Worm (Caenorhabditis elegans): ENCODE measurements around the gene C18A11.4.
A peak's percentile ranks its signal among the peaks of the same experiment; 100 is the strongest.

The C18A11.4 gene

ce11 chrX:8036219-8036883, 9.0 kb upstream of the C18A11.4 start (continued):
- TF ChIP-seq F39B2.1 (GFP tag; IDR thresholded peaks at IDR 0.05) (peak; percentile 57; the same call in 1 of the 2 replicates), ztf-22 (GFP tag; optimal IDR thresholded peaks at IDR 0.05) (peak; percentile 95), Y95B8A.8 (GFP tag; IDR thresholded peaks at IDR 0.05) (peak; percentile 50; the same call in 1 of the 2 replicates), zim-3 (tag; optimal IDR thresholded peaks at IDR 0.05) (peak; percentile 85), nhr-179 (tag; optimal IDR thresholded peaks at IDR 0.05) (peak; percentile 88), madf-3 (GFP tag; IDR thresholded peaks at IDR 0.05) (peak; percentile 86), dox-1 (GFP tag; IDR thresholded peaks at IDR 0.05) (peak; percentile 96), efl-1 (GFP tag; optimal IDR thresholded peaks at IDR 0.05) (no peak), F10E7.11 (tag; optimal IDR thresholded peaks at IDR 0.05) (peak; percentile 92), hmg-1.2 (GFP tag; IDR thresholded peaks at IDR 0.05) (peak; percentile 75), K11D2.4 (GFP tag; IDR thresholded peaks at IDR 0.05) (peak; percentile 98), nhr-90 (tag; optimal IDR thresholded peaks at IDR 0.05) (peak; percentile 96), nfya-2 (GFP tag; IDR thresholded peaks at IDR 0.05) (no peak), tbp1 (GFP tag; optimal IDR thresholded peaks at IDR 0.05) (peak; percentile 97), unc-62 (GFP tag; optimal IDR thresholded peaks at IDR 0.05) (peak; percentile 60), lsl-1 (GFP tag; optimal IDR thresholded peaks at IDR 0.05) (peak; percentile 15), akir-1 (GFP tag; optimal IDR thresholded peaks at IDR 0.05) (peak; percentile 75), ztf-3 (GFP tag; optimal IDR thresholded peaks at IDR 0.05) (peak; percentile 95), snpc-3.4 (tag; optimal IDR thresholded peaks at IDR 0.05) (peak; percentile 45), athp-1 (tag; optimal IDR thresholded peaks at IDR 0.05) (peak; percentile 85), zfh-2 (GFP tag; conservative IDR thresholded peaks at IDR 0.05) (peak; percentile 71), ceh-100 (GFP tag; IDR thresholded peaks at IDR 0.05) (peak; percentile 55; the same call in 1 of the 2 replicates), gei-17 (GFP tag; optimal IDR thresholded peaks at IDR 0.05) (peak; percentile 99), lin-35 (GFP tag; optimal IDR thresholded peaks at IDR 0.05) (peak in 2 of 3 experiments; percentile 93 to 98), dpl-1 (GFP tag; optimal IDR thresholded peaks at IDR 0.05) (peak; percentile 10), rcor-1 (GFP tag; IDR thresholded peaks at IDR 0.05) (peak; percentile 97), ceh-40 (GFP tag; IDR thresholded peaks at IDR 0.05) (peak; percentile 85), lag-1 (GFP tag; IDR thresholded peaks at IDR 0.05) (0 out of 2 replicates have a peak, but pooled peaks have one; percentile 83), bed-1 (GFP tag; IDR thresholded peaks at IDR 0.05) (no peak), lir-1 (GFP tag; conservative IDR thresholded peaks at IDR 0.05) (peak; percentile 72), hlh-26 (GFP tag; conservative IDR thresholded peaks at IDR 0.05) (no peak), repo-1 (tag; optimal IDR thresholded peaks at IDR 0.05) (peak; percentile 99), F55B11.4 (tag; optimal IDR thresholded peaks at IDR 0.05; ENCODE audit: borderline replicate concordance, insufficient read depth) (peak; percentile 18), B0035.1 (tag; optimal IDR thresholded peaks at IDR 0.05) (peak; percentile 96), unc-130 (GFP tag; optimal IDR thresholded peaks at IDR 0.05) (no peak), ccch-3 (GFP tag; optimal IDR thresholded peaks at IDR 0.05) (peak; percentile 91), madf-8 (GFP tag; conservative IDR thresholded peaks at IDR 0.05) (no peak), rpc-1 (optimal IDR thresholded peaks at IDR 0.05) (peak; percentile 93), rpc-1 (tag; optimal IDR thresholded peaks at IDR 0.05) (peak; percentile 98), atf-7 (tag; optimal IDR thresholded peaks at IDR 0.05) (peak; percentile 98), B0019.2 (GFP tag; conservative IDR thresholded peaks at IDR 0.05) (0 out of 2 replicates have a peak, but pooled peaks have one; percentile 5), tlf-1 (GFP tag; optimal IDR thresholded peaks at IDR 0.05) (peak; percentile 97), aptf-3 (GFP tag; IDR thresholded peaks at IDR 0.05) (no peak), B0261.1 (tag; optimal IDR thresholded peaks at IDR 0.05) (peak; percentile 97), nhr-27 (tag; optimal IDR thresholded peaks at IDR 0.05) (peak; percentile 60), bed-2 (GFP tag; IDR thresholded peaks at IDR 0.05) (peak; percentile 45; the same call in 1 of the 2 replicates), K12H6.12 (tag; optimal IDR thresholded peaks at IDR 0.05) (peak; percentile 95), nfyb-1 (GFP tag; IDR thresholded peaks at IDR 0.05) (peak; percentile 98)
